Worm (Caenorhabditis elegans) whole organism, L4 larva: ENCODE measurements around the gene din-1.

Source experiments
- F26F4.8 ChIP-seq: fragments of 200-800 bp; sonication (Bioruptor generic); conservative IDR thresholded peaks from 2 replicates; pipeline ENCODE4 v1.3.6; 2022; ENCODE audit warnings: missing genetic modification characterization, missing compliant biosample characterization
- F44E2.7 ChIP-seq: fragments of 200-800 bp; sonication (Bioruptor generic); IDR thresholded peaks from 2 replicates; pipeline ENCODE4 v2.1.2; 2022; ENCODE audit warnings: missing genetic modification characterization, missing compliant biosample characterization
- Y105C5A.15 ChIP-seq: fragments of 200-800 bp; sonication (Bioruptor generic); IDR thresholded peaks from 2 replicates; pipeline ENCODE4 v1.3.6; 2022; ENCODE audit warnings: missing genetic modification characterization, missing compliant biosample characterization
- Y48G9A.11 ChIP-seq: fragments of 200-800 bp; sonication (Bioruptor generic); IDR thresholded peaks from 2 replicates; pipeline ENCODE4 v1.3.6; 2022; ENCODE audit warnings: missing genetic modification reagents, missing genetic modification characterization, missing compliant biosample characterization
- Y5F2A.4 ChIP-seq: fragments of 200-800 bp; sonication (Bioruptor generic); optimal IDR thresholded peaks from 2 replicates; lab custom pipeline; 2018; ENCODE audit warnings: mild to moderate bottlenecking, missing genetic modification characterization, missing compliant biosample characterization
- Y75B8A.6 ChIP-seq: fragments of 200-800 bp; sonication (Bioruptor generic); IDR thresholded peaks from 2 replicates; pipeline ENCODE4 v1.3.6; 2022; ENCODE audit warnings: missing genetic modification reagents, missing genetic modification characterization, missing compliant biosample characterization
- ZK337.2 ChIP-seq: fragments of 200-800 bp; sonication (Bioruptor generic); IDR thresholded peaks from 2 replicates; pipeline ENCODE4 v1.3.6; 2022; ENCODE audit warnings: missing genetic modification reagents, missing genetic modification characterization, missing compliant biosample characterization
- aha-1 ChIP-seq: fragments of 150-350 bp; peaks from one replicate; lab custom pipeline; 2014; ENCODE audit warnings: missing biosample characterization, missing genetic modification characterization
- aly-2 ChIP-seq: sonication (generic microtip); optimal IDR thresholded peaks from 2 replicates; lab custom pipeline; 2018; ENCODE audit warnings: missing biosample characterization, missing genetic modification characterization
- arid-1 ChIP-seq: fragments of 200-800 bp; sonication (Bioruptor generic); conservative IDR thresholded peaks from 2 replicates; pipeline ENCODE4 v1.3.6; 2022; ENCODE audit warnings: missing genetic modification reagents, missing genetic modification characterization, missing compliant biosample characterization
- ceh-20 ChIP-seq: fragments of 200-800 bp; sonication (Bioruptor generic); IDR thresholded peaks from 2 replicates; pipeline ENCODE4 v1.3.6; 2022; ENCODE audit warnings: missing genetic modification reagents, missing genetic modification characterization, missing compliant biosample characterization
- ceh-28 ChIP-seq: fragments of 150-350 bp; optimal IDR thresholded peaks from 2 replicates; lab custom pipeline; 2014; ENCODE audit warnings: missing biosample characterization, missing genetic modification reagents, missing genetic modification characterization
- ceh-82 ChIP-seq: sonication (generic microtip); optimal IDR thresholded peaks from 2 replicates; lab custom pipeline; 2017; ENCODE audit warnings: missing biosample characterization, missing genetic modification characterization
- cey-2 ChIP-seq: sonication (generic microtip); optimal IDR thresholded peaks from 3 replicates; lab custom pipeline; 2017; ENCODE audit warnings: missing genetic modification characterization, mild to moderate bottlenecking, missing compliant biosample characterization, antibody characterized with exemption, borderline replicate concordance; ENCODE audit not compliant: insufficient read depth
- ctbp-1 ChIP-seq: fragments of 200-800 bp; sonication (Bioruptor generic); IDR thresholded peaks from 2 replicates; pipeline ENCODE4 v1.3.6; 2022; ENCODE audit warnings: missing genetic modification reagents, missing genetic modification characterization, missing compliant biosample characterization
- daf-16 ChIP-seq, 3 experiments: sonication (generic microtip); optimal IDR thresholded peaks; 2 replicates each; lab custom pipeline; 2016 to 2017; ENCODE audit warnings: missing genetic modification characterization in 3 of 3, missing genetic modification reagents in 3 of 3, mild to moderate bottlenecking in 2 of 3, missing compliant biosample characterization in 2 of 3, missing biosample characterization in 1 of 3, moderate library complexity in 1 of 3
- daf-8 ChIP-seq: fragments of 200-800 bp; sonication (Bioruptor generic); IDR thresholded peaks from 2 replicates; pipeline ENCODE4 v1.3.6; 2022; ENCODE audit warnings: missing genetic modification characterization, missing compliant biosample characterization
- dpl-1 ChIP-seq: fragments of 150-350 bp; optimal IDR thresholded peaks from 2 replicates; lab custom pipeline; 2014; ENCODE audit warnings: missing biosample characterization, missing genetic modification reagents, missing genetic modification characterization
- dve-1 ChIP-seq: sonication (generic microtip); optimal IDR thresholded peaks from 2 replicates; lab custom pipeline; 2017; ENCODE audit warnings: antibody characterized with exemption, mild to moderate bottlenecking, missing genetic modification characterization, missing compliant biosample characterization; ENCODE audit not compliant: insufficient read depth
- fkh-10 ChIP-seq: fragments of 150-350 bp; optimal IDR thresholded peaks from 2 replicates; lab custom pipeline; 2014; ENCODE audit warnings: missing biosample characterization, missing genetic modification reagents, missing genetic modification characterization
- fos-1 ChIP-seq: fragments of 150-350 bp; optimal IDR thresholded peaks from 2 replicates; lab custom pipeline; 2014; ENCODE audit warnings: missing biosample characterization, missing genetic modification characterization
- hif-1 ChIP-seq, 2 experiments: sonication (generic microtip); optimal IDR thresholded peaks; 2 replicates each; lab custom pipeline; 2016 to 2017; ENCODE audit warnings: missing compliant biosample characterization in 2 of 2, missing genetic modification characterization in 2 of 2, missing genetic modification reagents in 2 of 2, missing genotype in 2 of 2, mild to moderate bottlenecking in 1 of 2
- hlh-11 ChIP-seq: fragments of 200-800 bp; sonication (Bioruptor generic); optimal IDR thresholded peaks from 2 replicates; lab custom pipeline; 2018; ENCODE audit warnings: mild to moderate bottlenecking, missing genetic modification characterization, missing compliant biosample characterization
- hlh-30 ChIP-seq: sonication (generic microtip); optimal IDR thresholded peaks from 2 replicates; lab custom pipeline; 2017; ENCODE audit warnings: antibody characterized with exemption, mild to moderate bottlenecking, missing genetic modification characterization, missing compliant biosample characterization; ENCODE audit not compliant: insufficient read depth
- hmg-1.1 ChIP-seq: fragments of 200-800 bp; sonication (Bioruptor generic); IDR thresholded peaks from 2 replicates; pipeline ENCODE4 v1.3.6; 2022; ENCODE audit warnings: missing genetic modification reagents, missing genetic modification characterization, missing compliant biosample characterization
- jun-1 ChIP-seq: fragments of 150-350 bp; optimal IDR thresholded peaks from 2 replicates; lab custom pipeline; 2014; ENCODE audit warnings: missing biosample characterization, missing genetic modification reagents, missing genetic modification characterization
- lin-13 ChIP-seq: fragments of 150-350 bp; optimal IDR thresholded peaks from 2 replicates; lab custom pipeline; 2014; ENCODE audit warnings: missing biosample characterization, missing genetic modification reagents, missing genetic modification characterization
- lin-39 ChIP-seq: fragments of 150-350 bp; optimal IDR thresholded peaks from 2 replicates; lab custom pipeline; 2014; ENCODE audit warnings: missing biosample characterization, missing genetic modification reagents, missing genetic modification characterization
- lsy-2 ChIP-seq, 2 experiments: fragments of 150-350 bp in 1 of 2; sonication (generic microtip) in 1 of 2; optimal IDR thresholded peaks; 2 replicates each; lab custom pipeline; 2014 to 2017; ENCODE audit warnings: missing biosample characterization in 2 of 2, missing genetic modification characterization in 2 of 2
- madf-5 ChIP-seq, 2 experiments: fragments of 200-800 bp; sonication (Bioruptor generic); IDR thresholded peaks; 2 replicates each; pipeline ENCODE4 v1.3.6; 2022; ENCODE audit warnings: missing compliant biosample characterization in 2 of 2, missing genetic modification characterization in 2 of 2
- mdl-1 ChIP-seq, 2 experiments: fragments of 150-350 bp in 1 of 2; sonication (generic microtip) in 1 of 2; optimal IDR thresholded peaks; 2 replicates each; lab custom pipeline; 2014 to 2017; ENCODE audit warnings: missing biosample characterization in 2 of 2, missing genetic modification characterization in 2 of 2
- mep-1 ChIP-seq: fragments of 150-350 bp; sonication (generic microtip); optimal IDR thresholded peaks from 3 replicates; lab custom pipeline; 2014; ENCODE audit warnings: missing biosample characterization, missing genetic modification characterization
- mxl-2 ChIP-seq: fragments of 200-800 bp; sonication (Bioruptor generic); conservative IDR thresholded peaks from 2 replicates; pipeline ENCODE4 v1.3.6; 2022; ENCODE audit warnings: missing genetic modification reagents, missing genetic modification characterization, missing compliant biosample characterization
- mxl-3 ChIP-seq: fragments of 200-800 bp; sonication (Bioruptor generic); optimal IDR thresholded peaks from 2 replicates; lab custom pipeline; 2018; ENCODE audit warnings: mild to moderate bottlenecking, missing genetic modification characterization, missing compliant biosample characterization
- nhr-10 ChIP-seq: fragments of 150-350 bp; optimal IDR thresholded peaks from 2 replicates; lab custom pipeline; 2014; ENCODE audit warnings: missing biosample characterization, missing genetic modification characterization
- nhr-11 ChIP-seq: fragments of 150-350 bp; optimal IDR thresholded peaks from 2 replicates; lab custom pipeline; 2014; ENCODE audit warnings: missing biosample characterization, missing genetic modification characterization
- nhr-25 ChIP-seq: sonication (generic microtip); optimal IDR thresholded peaks from 2 replicates; lab custom pipeline; 2017; ENCODE audit warnings: missing genetic modification characterization, mild to moderate bottlenecking, missing compliant biosample characterization, antibody characterized with exemption, moderate library complexity, borderline replicate concordance; ENCODE audit not compliant: insufficient read depth
- nhr-28 ChIP-seq: fragments of 150-350 bp; optimal IDR thresholded peaks from 2 replicates; lab custom pipeline; 2014; ENCODE audit warnings: missing biosample characterization, missing genetic modification characterization
- nhr-48 ChIP-seq: sonication (generic microtip); optimal IDR thresholded peaks from 2 replicates; lab custom pipeline; 2016; ENCODE audit warnings: mild to moderate bottlenecking, missing genetic modification characterization, missing compliant biosample characterization
- nhr-76 ChIP-seq: fragments of 150-350 bp; optimal IDR thresholded peaks from 2 replicates; lab custom pipeline; 2014; ENCODE audit warnings: missing biosample characterization, missing genetic modification characterization
- nhr-77 ChIP-seq: fragments of 150-350 bp; optimal IDR thresholded peaks from 2 replicates; lab custom pipeline; 2014; ENCODE audit warnings: missing biosample characterization, missing genetic modification characterization
- pqm-1 ChIP-seq: sonication (generic microtip); optimal IDR thresholded peaks from 2 replicates; lab custom pipeline; 2017; ENCODE audit warnings: missing biosample characterization, missing genetic modification characterization
- rbr-2 ChIP-seq: sonication (generic microtip); optimal IDR thresholded peaks from 2 replicates; lab custom pipeline; 2016; ENCODE audit warnings: missing genotype, missing genetic modification characterization, missing compliant biosample characterization
- sdz-12 ChIP-seq: fragments of 200-800 bp; sonication (Bioruptor generic); optimal IDR thresholded peaks from 2 replicates; lab custom pipeline; 2018; ENCODE audit warnings: mild to moderate bottlenecking, missing genetic modification characterization, missing compliant biosample characterization
- set-16 ChIP-seq: fragments of 200-800 bp; sonication (Bioruptor generic); IDR thresholded peaks from 2 replicates; pipeline ENCODE4 v1.3.6; 2022; ENCODE audit warnings: missing genetic modification reagents, missing genetic modification characterization, missing compliant biosample characterization
- snpc-4 ChIP-seq: fragments of 150-350 bp; optimal IDR thresholded peaks from 2 replicates; lab custom pipeline; 2014; ENCODE audit warnings: missing biosample characterization, missing genetic modification characterization
- spr-1 ChIP-seq: sonication (generic microtip); optimal IDR thresholded peaks from 2 replicates; lab custom pipeline; 2016; ENCODE audit warnings: mild to moderate bottlenecking, missing genetic modification characterization, missing compliant biosample characterization
- zag-1 ChIP-seq: fragments of 150-350 bp; optimal IDR thresholded peaks from 2 replicates; lab custom pipeline; 2014; ENCODE audit warnings: missing biosample characterization, missing genetic modification characterization
- ztf-11 ChIP-seq: fragments of 150-350 bp; optimal IDR thresholded peaks from 2 replicates; lab custom pipeline; 2014; ENCODE audit warnings: missing biosample characterization, missing genetic modification characterization

din-1 gene

DNA sequence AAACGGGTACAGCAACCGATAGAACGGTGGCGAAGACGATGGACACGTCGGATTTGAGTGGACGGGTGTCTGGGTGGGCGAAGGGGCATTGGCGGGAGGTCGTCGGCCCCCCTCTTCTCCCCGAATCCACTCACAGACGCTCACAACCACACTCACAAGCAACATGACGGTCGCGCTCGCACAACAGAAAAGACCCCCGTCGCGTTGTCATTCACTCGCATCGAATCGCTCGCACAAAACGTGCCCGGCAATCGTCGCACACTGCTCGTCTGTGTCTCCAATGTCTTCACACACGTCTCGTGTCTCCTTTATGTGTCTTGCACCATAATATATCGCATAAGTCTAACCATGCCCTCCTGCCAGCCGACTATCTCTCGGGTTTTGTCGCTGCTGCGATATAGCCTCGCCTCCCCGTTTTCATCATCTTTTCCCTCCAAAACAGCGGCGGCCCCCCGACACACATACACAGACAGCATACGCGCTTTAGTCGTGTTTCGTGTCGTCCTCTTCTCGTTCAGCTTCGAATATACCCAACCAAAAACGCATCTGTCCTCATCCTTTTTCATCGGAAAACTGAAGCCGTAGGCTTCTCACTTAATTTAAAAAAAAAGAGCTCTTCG is 758 bp upstream of the din-1 start (continued):
- TF ChIP-seq aly-2 (no peak), nhr-76 (tag; lab: Kevin White, UChicago) (no peak), ctbp-1 (peak; percentile 88), nhr-10 (tag; lab: Kevin White, UChicago) (peak; percentile 34), dpl-1 (GFP tag; lab: Kevin White, UChicago) (peak; percentile 60), ceh-82 (tag; lab: Kevin White, UChicago) (no peak), nhr-11 (tag; lab: Kevin White, UChicago) (peak; percentile 89), sdz-12 (GFP tag; lab: Kevin White, UChicago) (peak; percentile 4), spr-1 (tag; lab: Kevin White, UChicago) (peak; percentile 74), daf-8 (no peak), ZK337.2 (GFP tag; lab: Robert Waterston, UW) (no peak)

- peak; percentile 52 for TF ChIP-seq mep-1
- TF ChIP-seq mdl-1 (tag; optimal IDR thresholded peaks at IDR 0.05; lab: Kevin White, UChicago) = peak in 1 of 2 experiments; percentile 63
- TF ChIP-seq mxl-3 (GFP tag; lab: Kevin White, UChicago) = peak; percentile 27
- TF ChIP-seq nhr-48 (tag; lab: Kevin White, UChicago) = peak; percentile 6
- TF ChIP-seq nhr-77 (tag; lab: Kevin White, UChicago) = peak; percentile 51
- no peak for TF ChIP-seq arid-1
- TF ChIP-seq fos-1 (tag; lab: Kevin White, UChicago) = no peak
- TF ChIP-seq Y48G9A.11 (GFP tag; lab: Robert Waterston, UW) = no peak
- no peak for TF ChIP-seq ceh-28 (tag; lab: Kevin White, UChicago)
- TF ChIP-seq aha-1 (tag; lab: Kevin White, UChicago) = peak; percentile 91
- TF ChIP-seq Y75B8A.6 = no peak
- TF ChIP-seq snpc-4 (tag; lab: Kevin White, UChicago) = no peak
- no peak for TF ChIP-seq lin-13 (GFP tag; lab: Kevin White, UChicago)
- TF ChIP-seq hif-1 (tag; optimal IDR thresholded peaks at IDR 0.05; lab: Kevin White, UChicago) = peak in 1 of 2 experiments; percentile 16
- TF ChIP-seq zag-1 (tag; lab: Kevin White, UChicago) = no peak
- TF ChIP-seq set-16 (GFP tag; lab: Robert Waterston, UW) = peak; percentile 26; the same call in 1 of the 2 replicates
- TF ChIP-seq fkh-10 = peak; percentile 29
- TF ChIP-seq nhr-25 (tag; lab: Kevin White, UChicago) = peak; percentile 5
- no peak for TF ChIP-seq F26F4.8 (GFP tag; lab: Robert Waterston, UW)
- no peak for TF ChIP-seq pqm-1 (tag; lab: Kevin White, UChicago)
- no peak for TF ChIP-seq mxl-2 (GFP tag; lab: Robert Waterston, UW)
- no peak for TF ChIP-seq spr-1 (tag; lab: Kevin White, UChicago)
- TF ChIP-seq jun-1 (tag; lab: Kevin White, UChicago) = no peak
- TF ChIP-seq hmg-1.1 (GFP tag; lab: Robert Waterston, UW) = peak; percentile 83
- TF ChIP-seq hlh-11 (tag; lab: Kevin White, UChicago) = peak; percentile 53
- TF ChIP-seq lsy-2 (tag; optimal IDR thresholded peaks at IDR 0.05; lab: Kevin White, UChicago) = peak in 1 of 2 experiments; percentile 41
- peak; percentile 50 for TF ChIP-seq dve-1 (tag; lab: Kevin White, UChicago)
- TF ChIP-seq madf-5 (GFP tag; IDR thresholded peaks at IDR 0.05; lab: Robert Waterston, UW) = no peak
- peak; percentile 41 for TF ChIP-seq rbr-2 (tag; lab: Kevin White, UChicago)
- no peak for TF ChIP-seq ceh-20 (GFP tag; lab: Robert Waterston, UW)
- TF ChIP-seq Y5F2A.4 (GFP tag; lab: Kevin White, UChicago) = no peak
- no peak for TF ChIP-seq lin-39 (tag; lab: Kevin White, UChicago)
- TF ChIP-seq Y105C5A.15 (GFP tag; lab: Robert Waterston, UW) = no peak
- no peak for TF ChIP-seq cey-2
- TF ChIP-seq daf-16 (GFP tag; optimal IDR thresholded peaks at IDR 0.05; lab: Kevin White, UChicago) = no peak
- peak; percentile 40 for TF ChIP-seq daf-16 (tag; optimal IDR thresholded peaks at IDR 0.05; lab: Kevin White, UChicago)
- no peak for TF ChIP-seq F44E2.7 (GFP tag; lab: Robert Waterston, UW)
- TF ChIP-seq nhr-28 (tag; lab: Kevin White, UChicago) = peak; percentile 47
- TF ChIP-seq ztf-11 (tag; lab: Kevin White, UChicago) = no peak
- peak; percentile 49 for TF ChIP-seq hlh-30 (tag; lab: Kevin White, UChicago)
Observed at ce11 chrII:11632689-11633088, 720 bp downstream of the din-1 start.
